Fruit fly (Drosophila melanogaster) whole organism, embryonic: ENCODE measurements around the gene Sap30.

Experiments
- CG2678 ChIP-seq: fragments of 200-800 bp; sonication (Bioruptor generic); optimal IDR thresholded peaks from 3 replicates; lab custom pipeline; 2019; ENCODE audit warnings: missing biosample characterization, mild to moderate bottlenecking, missing genetic modification characterization, moderate library complexity
- CTCF ChIP-seq: fragments of 200-800 bp; sonication (Bioruptor generic); optimal IDR thresholded peaks from 2 replicates; lab custom pipeline; 2017; ENCODE audit warnings: missing biosample characterization, mild to moderate bottlenecking, missing genetic modification characterization, moderate library complexity
- Fer2 ChIP-seq: fragments of 200-800 bp; sonication (Bioruptor generic); optimal IDR thresholded peaks from 2 replicates; lab custom pipeline; 2018; ENCODE audit warnings: missing biosample characterization, mild to moderate bottlenecking, missing genetic modification characterization, moderate library complexity
- HLH4C ChIP-seq: fragments of 200-800 bp; sonication (Bioruptor generic); IDR thresholded peaks from 3 replicates; pipeline ENCODE4 v1.3.6; 2022; ENCODE audit warnings: missing biosample characterization, missing genetic modification characterization; ENCODE audit not compliant: partially characterized antibody
- NC2α ChIP-seq: fragments of 200-800 bp; sonication (Bioruptor generic); optimal IDR thresholded peaks from 2 replicates; lab custom pipeline; 2016; ENCODE audit warnings: missing biosample characterization, missing genetic modification characterization
- br ChIP-seq: fragments of >200 bp; optimal IDR thresholded peaks from 2 replicates; lab custom pipeline; 2017
- sisA ChIP-seq: fragments of 200-800 bp; sonication (Bioruptor generic); IDR thresholded peaks from 2 replicates; pipeline ENCODE4 v1.3.6; 2022; ENCODE audit warnings: missing biosample characterization, missing genetic modification characterization
- vfl ChIP-seq: fragments of 200-800 bp; sonication (Bioruptor generic); optimal IDR thresholded peaks from 2 replicates; lab custom pipeline; 2016; ENCODE audit warnings: missing biosample characterization, missing genetic modification characterization

DNA sequence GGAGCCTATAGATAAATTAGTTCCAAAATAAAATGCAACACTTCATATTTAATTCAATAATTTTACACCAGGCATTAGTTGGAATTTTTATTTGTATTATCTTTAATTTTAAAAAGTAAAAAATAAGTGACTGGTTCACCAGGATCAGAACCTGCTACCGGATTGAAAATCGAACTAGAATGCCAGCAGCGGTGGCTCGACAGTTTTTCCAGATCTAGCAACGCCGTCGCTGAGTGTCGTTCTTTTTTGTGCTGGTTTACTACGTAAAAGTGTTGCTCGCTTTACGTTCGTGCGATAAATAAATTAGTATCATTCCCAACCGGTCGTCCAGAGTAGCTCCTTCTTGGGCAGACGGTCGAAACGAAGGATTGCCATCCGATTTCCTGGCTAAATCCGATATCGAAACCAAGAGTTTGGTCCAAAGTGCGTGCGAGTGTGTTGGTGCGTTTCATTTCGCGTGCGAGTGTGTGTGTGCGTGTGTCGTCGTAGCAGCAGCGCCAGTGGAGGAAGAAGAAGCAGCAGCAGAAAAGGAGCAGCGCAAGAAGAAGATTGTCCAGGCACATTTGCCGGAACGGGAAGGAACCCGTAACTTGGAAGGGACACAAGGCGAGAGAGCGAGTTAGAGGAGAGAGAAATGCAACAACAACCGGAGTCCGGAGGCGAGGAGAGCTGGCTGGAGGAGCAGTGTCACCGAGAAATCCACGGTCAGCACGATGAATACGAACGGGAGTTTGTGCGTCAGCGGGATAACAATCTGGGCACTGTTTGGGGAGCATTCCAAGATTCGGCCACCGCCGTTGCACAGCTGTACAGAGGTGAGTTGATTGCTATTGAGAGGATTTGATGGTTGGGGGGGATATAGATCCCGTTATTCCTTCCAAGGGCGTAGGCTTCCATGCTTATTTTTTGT, 5.1 kb downstream of the Sap30 start, which contains the start of gene CG4768:
- TF ChIP-seq CTCF (GFP tag; lab: Kevin White, UChicago) (no peak), NC2α (GFP tag; lab: Kevin White, UChicago) (no peak), sisA (no peak), vfl (GFP tag; lab: Kevin White, UChicago) (no peak), Fer2 (no peak), CG2678 (tag; lab: Kevin White, UChicago) (no peak), br (lab: Kevin White, UChicago) (no peak), HLH4C (GFP tag; lab: Robert Waterston, UW) (no peak)
